Fruit fly (Drosophila melanogaster) whole organism, embryonic: Measurements from ENCODE around the gene CG11698.
A peak's percentile ranks its signal among the peaks of the same experiment; 100 is the strongest.

Experiments
- Antp ChIP-seq: fragments of 200-800 bp; sonication (Bioruptor generic); optimal IDR thresholded peaks from 3 replicates; lab custom pipeline; 2016; ENCODE audit warnings: missing biosample characterization, missing genetic modification characterization
- CG10147 ChIP-seq: fragments of 200-800 bp; sonication (Bioruptor generic); optimal IDR thresholded peaks from 2 replicates; lab custom pipeline; 2019; ENCODE audit warnings: missing biosample characterization, mild to moderate bottlenecking, missing genetic modification characterization, moderate library complexity
- CG10462 ChIP-seq: fragments of 200-800 bp; sonication (Bioruptor generic); optimal IDR thresholded peaks from 2 replicates; lab custom pipeline; 2016; ENCODE audit warnings: missing biosample characterization, missing genetic modification characterization
- CG11456 ChIP-seq: fragments of 200-800 bp; sonication (Bioruptor generic); IDR thresholded peaks from 3 replicates; pipeline ENCODE4 v1.3.6; 2022; ENCODE audit warnings: missing biosample characterization, missing genetic modification characterization
- CG12071 ChIP-seq: fragments of 200-800 bp; sonication (Bioruptor generic); optimal IDR thresholded peaks from 3 replicates; lab custom pipeline; 2018; ENCODE audit warnings: missing biosample characterization, mild to moderate bottlenecking, missing genetic modification characterization
- CG12155 ChIP-seq: fragments of 200-800 bp; sonication (Bioruptor generic); optimal IDR thresholded peaks from 3 replicates; lab custom pipeline; 2016; ENCODE audit warnings: missing biosample characterization, missing genetic modification characterization
- CG12391 ChIP-seq: fragments of 200-800 bp; sonication (Bioruptor generic); optimal IDR thresholded peaks from 3 replicates; lab custom pipeline; 2018; ENCODE audit warnings: missing biosample characterization, mild to moderate bottlenecking, missing genetic modification characterization, moderate library complexity
- CG12659 ChIP-seq: fragments of 200-800 bp; sonication (Bioruptor generic); optimal IDR thresholded peaks from 3 replicates; lab custom pipeline; 2017; ENCODE audit warnings: mild to moderate bottlenecking, missing biosample characterization, missing genetic modification reagents, missing genetic modification characterization
- CG12744 ChIP-seq: fragments of 200-800 bp; sonication (Bioruptor generic); optimal IDR thresholded peaks from 2 replicates; lab custom pipeline; 2016; ENCODE audit warnings: missing biosample characterization, missing genetic modification characterization
- CG15073 ChIP-seq: fragments of 200-800 bp; sonication (Bioruptor generic); optimal IDR thresholded peaks from 2 replicates; lab custom pipeline; 2016; ENCODE audit warnings: missing biosample characterization, missing genetic modification characterization
- CG17186 ChIP-seq: fragments of 200-800 bp; sonication (Bioruptor generic); optimal IDR thresholded peaks from 3 replicates; lab custom pipeline; 2017; ENCODE audit warnings: missing biosample characterization, missing genetic modification reagents, missing genetic modification characterization
- CG2712 ChIP-seq: fragments of 200-800 bp; optimal IDR thresholded peaks from 3 replicates; lab custom pipeline; 2019; ENCODE audit warnings: missing biosample characterization, mild to moderate bottlenecking, missing genetic modification characterization, moderate library complexity
- CG3065 ChIP-seq: fragments of 200-800 bp; sonication (Bioruptor generic); optimal IDR thresholded peaks from 2 replicates; lab custom pipeline; 2016; ENCODE audit warnings: missing biosample characterization, missing genetic modification characterization
- CG34376 ChIP-seq: fragments of 200-800 bp; sonication (Bioruptor generic); optimal IDR thresholded peaks from 2 replicates; lab custom pipeline; 2018; ENCODE audit warnings: missing biosample characterization, mild to moderate bottlenecking, missing genetic modification characterization
- CG3995 ChIP-seq: fragments of 200-800 bp; sonication (Bioruptor generic); optimal IDR thresholded peaks from 3 replicates; lab custom pipeline; 2016; ENCODE audit warnings: missing biosample characterization, missing genetic modification characterization
- CG4424 ChIP-seq: fragments of 200-800 bp; sonication (Bioruptor generic); optimal IDR thresholded peaks from 3 replicates; lab custom pipeline; 2016; ENCODE audit warnings: missing biosample characterization, missing genetic modification characterization
- CG6765 ChIP-seq: fragments of 200-800 bp; sonication (Bioruptor generic); optimal IDR thresholded peaks from 3 replicates; lab custom pipeline; 2017; ENCODE audit warnings: missing biosample characterization, mild to moderate bottlenecking, missing genetic modification characterization
- CG7357 ChIP-seq: fragments of 200-800 bp; sonication (Bioruptor generic); IDR thresholded peaks from 3 replicates; pipeline ENCODE4 v1.3.6; 2022; ENCODE audit warnings: missing biosample characterization, missing genetic modification characterization
- CG7839 ChIP-seq: fragments of 200-800 bp; sonication (Bioruptor generic); optimal IDR thresholded peaks from 3 replicates; lab custom pipeline; 2018; ENCODE audit warnings: missing biosample characterization, mild to moderate bottlenecking, missing genetic modification characterization, moderate library complexity
- CG7928 ChIP-seq: fragments of 200-800 bp; sonication (Bioruptor generic); optimal IDR thresholded peaks from 2 replicates; lab custom pipeline; 2017; ENCODE audit warnings: missing biosample characterization, mild to moderate bottlenecking, missing genetic modification characterization
- CG8359 ChIP-seq: fragments of 200-800 bp; sonication (Bioruptor generic); optimal IDR thresholded peaks from 2 replicates; lab custom pipeline; 2017; ENCODE audit warnings: missing biosample characterization, mild to moderate bottlenecking, missing genetic modification characterization, borderline replicate concordance
- CG9609 ChIP-seq: fragments of 200-800 bp; sonication (Bioruptor generic); optimal IDR thresholded peaks from 3 replicates; lab custom pipeline; 2016; ENCODE audit warnings: missing biosample characterization, missing genetic modification characterization
- Fer1 ChIP-seq: fragments of 200-800 bp; sonication (Bioruptor generic); optimal IDR thresholded peaks from 2 replicates; lab custom pipeline; 2017; ENCODE audit warnings: missing biosample characterization, mild to moderate bottlenecking, missing genetic modification characterization
- HmgD ChIP-seq: fragments of 200-800 bp; sonication (Bioruptor generic); optimal IDR thresholded peaks from 3 replicates; lab custom pipeline; 2016; ENCODE audit warnings: missing biosample characterization, missing genetic modification characterization
- Hmr ChIP-seq: fragments of 200-800 bp; sonication (Bioruptor generic); optimal IDR thresholded peaks from 3 replicates; lab custom pipeline; 2017; ENCODE audit warnings: mild to moderate bottlenecking, missing biosample characterization, missing genetic modification reagents, missing genetic modification characterization
- Hr3 ChIP-seq: fragments of 200-800 bp; sonication (Bioruptor generic); optimal IDR thresholded peaks from 3 replicates; lab custom pipeline; 2016; ENCODE audit warnings: missing biosample characterization, missing genetic modification characterization
- Lim3 ChIP-seq: fragments of 200-800 bp; sonication (Bioruptor generic); IDR thresholded peaks from 2 replicates; pipeline ENCODE4 v1.3.6; 2022; ENCODE audit warnings: missing biosample characterization, missing genetic modification characterization
- Med ChIP-seq: fragments of 200-800 bp; sonication (Bioruptor generic); peaks from one replicate; lab custom pipeline; 2016; ENCODE audit warnings: missing biosample characterization, missing genetic modification characterization, mild to moderate bottlenecking, inconsistent platforms, moderate library complexity
- Mrtf ChIP-seq: fragments of 200-800 bp; sonication (Bioruptor generic); IDR thresholded peaks from 3 replicates; pipeline ENCODE4 v1.3.6; 2022; ENCODE audit warnings: missing biosample characterization, missing genetic modification characterization
- Nf-YB ChIP-seq: fragments of 200-800 bp; sonication (Bioruptor generic); optimal IDR thresholded peaks from 3 replicates; lab custom pipeline; 2019; ENCODE audit warnings: missing biosample characterization, mild to moderate bottlenecking, missing genetic modification characterization, moderate library complexity
- NfI ChIP-seq: fragments of 200-800 bp; sonication (Bioruptor generic); optimal IDR thresholded peaks from 3 replicates; lab custom pipeline; 2018; ENCODE audit warnings: missing biosample characterization, mild to moderate bottlenecking, missing genetic modification characterization, moderate library complexity
- Pdp1 ChIP-seq, 2 experiments: fragments of 200-800 bp; sonication (Bioruptor generic); optimal IDR thresholded peaks; 3 replicates each; lab custom pipeline; 2016; ENCODE audit warnings: missing biosample characterization in 2 of 2, missing genetic modification characterization in 2 of 2, mild to moderate bottlenecking in 1 of 2, moderate library complexity in 1 of 2
- Ptx1 ChIP-seq: fragments of 200-800 bp; sonication (Bioruptor generic); IDR thresholded peaks from 2 replicates; pipeline ENCODE4 v1.3.6; 2022; ENCODE audit warnings: missing biosample characterization, missing genetic modification characterization
- Side ChIP-seq: fragments of 200-800 bp; sonication (Bioruptor generic); optimal IDR thresholded peaks from 2 replicates; lab custom pipeline; 2016; ENCODE audit warnings: missing biosample characterization, missing genetic modification characterization
- Sin3A ChIP-seq: fragments of >200 bp; optimal IDR thresholded peaks from 2 replicates; lab custom pipeline; 2018
- Xbp1 ChIP-seq: fragments of 200-800 bp; sonication (Bioruptor generic); optimal IDR thresholded peaks from 3 replicates; lab custom pipeline; 2016; ENCODE audit warnings: missing biosample characterization, mild to moderate bottlenecking, missing genetic modification characterization
- ato ChIP-seq: fragments of 200-800 bp; sonication (Bioruptor generic); IDR thresholded peaks from 2 replicates; pipeline ENCODE4 v1.3.6; 2022; ENCODE audit warnings: missing biosample characterization, missing genetic modification characterization; ENCODE audit not compliant: partially characterized antibody
- btn ChIP-seq: fragments of 200-800 bp; sonication (Bioruptor generic); optimal IDR thresholded peaks from 2 replicates; lab custom pipeline; 2016; ENCODE audit warnings: missing biosample characterization, missing genetic modification characterization
- gt ChIP-seq: fragments of 200-800 bp; sonication (Bioruptor generic); IDR thresholded peaks from 2 replicates; pipeline ENCODE4 v1.3.6; 2022; ENCODE audit warnings: missing biosample characterization, missing genetic modification characterization
- hkb ChIP-seq, 2 experiments: fragments of 200-800 bp in 1 of 2; fragments of >200 bp in 1 of 2; sonication (Bioruptor generic) in 1 of 2; IDR thresholded peaks in 1 of 2; optimal IDR thresholded peaks in 1 of 2; 2 replicates each; pipeline versions ENCODE4 v1.3.6 to Lab custom; 2017 to 2022; ENCODE audit warnings: missing biosample characterization in 1 of 2, missing genetic modification characterization in 1 of 2
- ind ChIP-seq: fragments of 200-800 bp; sonication (Bioruptor generic); optimal IDR thresholded peaks from 3 replicates; lab custom pipeline; 2016; ENCODE audit warnings: missing biosample characterization, missing genetic modification characterization
- insv ChIP-seq, 2 experiments: fragments of 200-800 bp; sonication (Bioruptor generic); optimal IDR thresholded peaks; 3 replicates each; lab custom pipeline; 2016 to 2018; ENCODE audit warnings: missing biosample characterization in 2 of 2, missing genetic modification characterization in 2 of 2
- lbe ChIP-seq: fragments of 200-800 bp; sonication (Bioruptor generic); optimal IDR thresholded peaks from 2 replicates; lab custom pipeline; 2016; ENCODE audit warnings: missing biosample characterization, mild to moderate bottlenecking, missing genetic modification characterization
- maf-S ChIP-seq: fragments of 200-800 bp; sonication (Bioruptor generic); optimal IDR thresholded peaks from 2 replicates; lab custom pipeline; 2016; ENCODE audit warnings: missing biosample characterization, missing genetic modification characterization
- nerfin-2 ChIP-seq: fragments of 200-800 bp; sonication (Bioruptor generic); IDR thresholded peaks from 2 replicates; pipeline ENCODE4 v1.3.6; 2022; ENCODE audit warnings: missing biosample characterization, missing genetic modification characterization; ENCODE audit not compliant: partially characterized antibody
- onecut ChIP-seq: fragments of 200-800 bp; sonication (Bioruptor generic); IDR thresholded peaks from 2 replicates; pipeline ENCODE4 v1.3.6; 2022; ENCODE audit warnings: missing biosample characterization, missing genetic modification characterization
- sc ChIP-seq, 3 experiments: fragments of >200 bp in 2 of 3; fragments of 200-800 bp in 1 of 3; sonication (Bioruptor generic) in 1 of 3; optimal IDR thresholded peaks; 2 replicates in 2 of 3; 3 replicates in 1 of 3; lab custom pipeline; 2017; ENCODE audit warnings: mild to moderate bottlenecking in 1 of 3, missing biosample characterization in 1 of 3, missing genetic modification characterization in 1 of 3, missing genetic modification reagents in 1 of 3
- tll ChIP-seq, 2 experiments: fragments of 200-800 bp in 1 of 2; fragments of >200 bp in 1 of 2; sonication (Bioruptor generic) in 1 of 2; optimal IDR thresholded peaks; 2 replicates each; lab custom pipeline; 2017 to 2019; ENCODE audit warnings: missing biosample characterization in 2 of 2, missing genetic modification characterization in 2 of 2, mild to moderate bottlenecking in 1 of 2, moderate library complexity in 1 of 2
- zfh1 ChIP-seq: fragments of 200-800 bp; sonication (Bioruptor generic); IDR thresholded peaks from 3 replicates; pipeline ENCODE4 v1.3.6; 2022; ENCODE audit warnings: missing biosample characterization, missing genetic modification characterization
- zfh2 ChIP-seq: fragments of 200-800 bp; sonication (Bioruptor generic); optimal IDR thresholded peaks from 2 replicates; lab custom pipeline; 2016; ENCODE audit warnings: missing biosample characterization, missing genetic modification characterization

The CG11698 gene

dm6 chr3R:8305110-8305509, 6.9 kb upstream of the CG11698 start, which contains the start of gene Sgt1 (continued):
- TF ChIP-seq NfI (GFP tag; lab: Kevin White, UChicago) (peak; percentile 61), tll (GFP tag; optimal IDR thresholded peaks at IDR 0.05; lab: Kevin White, UChicago) (peak in 1 of 2 experiments; percentile 50), zfh1 (GFP tag; lab: Robert Waterston, UW) (peak; percentile 44; the same call in 1 of the 3 replicates), nerfin-2 (GFP tag; lab: Robert Waterston, UW) (peak; percentile 89), CG9609 (GFP tag; lab: Kevin White, UChicago) (peak; percentile 59), ind (GFP tag; lab: Kevin White, UChicago) (peak; percentile 35), gt (GFP tag; lab: Robert Waterston, UW) (no peak), CG15073 (GFP tag; lab: Kevin White, UChicago) (no peak), Med (GFP tag; lab: Kevin White, UChicago) (peak; percentile 96), CG3995 (GFP tag; lab: Kevin White, UChicago) (peak; percentile 43), CG12744 (peak; percentile 11), CG7928 (GFP tag; lab: Kevin White, UChicago) (peak; percentile 94), CG7839 (tag; lab: Kevin White, UChicago) (peak; percentile 33), CG7357 (GFP tag; lab: Robert Waterston, UW) (no peak), hkb (optimal IDR thresholded peaks at IDR 0.05; lab: Kevin White, UChicago) (no peak), hkb (GFP tag; IDR thresholded peaks at IDR 0.05; lab: Robert Waterston, UW) (no peak), Hmr (GFP tag; lab: Kevin White, UChicago) (peak; percentile 77), Antp (GFP tag; lab: Kevin White, UChicago) (peak; percentile 65), Mrtf (GFP tag; lab: Robert Waterston, UW) (no peak), Fer1 (GFP tag; lab: Kevin White, UChicago) (peak; percentile 21), CG12659 (GFP tag; lab: Kevin White, UChicago) (peak; percentile 84), CG11456 (GFP tag; lab: Robert Waterston, UW) (no peak), CG3065 (GFP tag; lab: Kevin White, UChicago) (no peak), Pdp1 (GFP tag; optimal IDR thresholded peaks at IDR 0.05; lab: Kevin White, UChicago) (peak in 1 of 2 experiments; percentile 37), sc (optimal IDR thresholded peaks at IDR 0.05; lab: Kevin White, UChicago) (no peak), sc (GFP tag; optimal IDR thresholded peaks at IDR 0.05; lab: Kevin White, UChicago) (no peak), CG17186 (peak; percentile 16), Side (GFP tag; lab: Kevin White, UChicago) (peak; percentile 26), HmgD (peak; percentile 81), insv (GFP tag; optimal IDR thresholded peaks at IDR 0.05; lab: Kevin White, UChicago) (peak in 1 of 2 experiments; percentile 64), Lim3 (GFP tag; lab: Robert Waterston, UW) (no peak), onecut (GFP tag; lab: Robert Waterston, UW) (peak; percentile 42; the same call in 1 of the 2 replicates), CG10462 (no peak), CG8359 (GFP tag; lab: Kevin White, UChicago) (no peak), CG34376 (peak; percentile 78), lbe (no peak), Xbp1 (GFP tag; lab: Kevin White, UChicago) (peak; percentile 48), Nf-YB (no peak), CG12071 (GFP tag; lab: Kevin White, UChicago) (no peak), CG4424 (GFP tag; lab: Kevin White, UChicago) (no peak), zfh2 (GFP tag; lab: Kevin White, UChicago) (peak; percentile 79), CG2712 (peak; percentile 56), Ptx1 (GFP tag; lab: Robert Waterston, UW) (no peak), CG10147 (GFP tag; lab: Kevin White, UChicago) (peak; percentile 7), btn (GFP tag; lab: Kevin White, UChicago) (no peak), Hr3 (GFP tag; lab: Kevin White, UChicago) (peak; percentile 11), CG12155 (GFP tag; lab: Kevin White, UChicago) (peak; percentile 44), ato (GFP tag; lab: Robert Waterston, UW) (peak; percentile 99), Sin3A (peak; percentile 67), CG6765 (GFP tag; lab: Kevin White, UChicago) (no peak), CG12391 (tag; lab: Kevin White, UChicago) (peak; percentile 46), maf-S (GFP tag; lab: Kevin White, UChicago) (peak; percentile 52)
